Worm (Caenorhabditis elegans) whole organism, L3 larva: ENCODE data around the gene E02C12.6.

Source experiments
- R02D3.7 ChIP-seq: fragments of 150-350 bp; optimal IDR thresholded peaks from 2 replicates; lab custom pipeline; 2014; ENCODE audit warnings: missing biosample characterization, missing genetic modification characterization
- ama-1 ChIP-seq: fragments of 150-350 bp; optimal IDR thresholded peaks from 2 replicates; lab custom pipeline; 2018
- ceh-16 ChIP-seq: sonication (generic microtip); optimal IDR thresholded peaks from 2 replicates; lab custom pipeline; 2017; ENCODE audit warnings: missing biosample characterization, missing genetic modification characterization
- ceh-82 ChIP-seq: fragments of 150-350 bp; optimal IDR thresholded peaks from 2 replicates; lab custom pipeline; 2014; ENCODE audit warnings: missing biosample characterization, missing genetic modification characterization
- ceh-9 ChIP-seq: sonication (generic microtip); optimal IDR thresholded peaks from 2 replicates; lab custom pipeline; 2018; ENCODE audit warnings: missing biosample characterization, missing genetic modification characterization
- elt-2 ChIP-seq: sonication (generic microtip); optimal IDR thresholded peaks from 2 replicates; lab custom pipeline; 2016; ENCODE audit warnings: missing genetic modification reagents, mild to moderate bottlenecking, missing genetic modification characterization, missing compliant biosample characterization
- eor-1 ChIP-seq, 2 experiments: fragments of 150-350 bp; optimal IDR thresholded peaks; 2 replicates each; lab custom pipeline; 2014 to 2018; ENCODE audit warnings: missing biosample characterization in 2 of 2, missing genetic modification characterization in 2 of 2
- fkh-10 ChIP-seq: sonication (generic microtip); optimal IDR thresholded peaks from 2 replicates; lab custom pipeline; 2017; ENCODE audit warnings: missing biosample characterization, missing genetic modification reagents, missing genetic modification characterization
- lin-15B ChIP-seq: fragments of 150-350 bp; optimal IDR thresholded peaks from 2 replicates; lab custom pipeline; 2014; ENCODE audit warnings: missing biosample characterization, missing genetic modification characterization
- lin-39 ChIP-seq: fragments of 150-350 bp; optimal IDR thresholded peaks from 2 replicates; lab custom pipeline; 2018; ENCODE audit warnings: missing biosample characterization, missing genetic modification reagents, missing genetic modification characterization
- lsy-12 ChIP-seq: sonication (generic microtip); optimal IDR thresholded peaks from 2 replicates; lab custom pipeline; 2016; ENCODE audit warnings: mild to moderate bottlenecking, missing genetic modification characterization, missing compliant biosample characterization
- mdl-1 ChIP-seq: fragments of 150-350 bp; optimal IDR thresholded peaks from 2 replicates; lab custom pipeline; 2014; ENCODE audit warnings: missing biosample characterization, missing genetic modification characterization
- mml-1 ChIP-seq: fragments of 150-350 bp; sonication (generic microtip); optimal IDR thresholded peaks from 3 replicates; lab custom pipeline; 2014; ENCODE audit warnings: missing biosample characterization, missing genetic modification characterization
- nfya-1 ChIP-seq: sonication (generic microtip); optimal IDR thresholded peaks from 2 replicates; lab custom pipeline; 2017; ENCODE audit warnings: missing genetic modification characterization, mild to moderate bottlenecking, missing compliant biosample characterization, antibody characterized with exemption, moderate library complexity; ENCODE audit not compliant: insufficient read depth
- nhr-12 ChIP-seq: fragments of 150-350 bp; optimal IDR thresholded peaks from 2 replicates; lab custom pipeline; 2014; ENCODE audit warnings: missing biosample characterization, missing genetic modification characterization
- nhr-23 ChIP-seq: fragments of 150-350 bp; optimal IDR thresholded peaks from 2 replicates; lab custom pipeline; 2014; ENCODE audit warnings: missing biosample characterization, missing genetic modification reagents, missing genetic modification characterization
- nhr-25 ChIP-seq: sonication (generic microtip); optimal IDR thresholded peaks from 2 replicates; lab custom pipeline; 2017; ENCODE audit warnings: missing biosample characterization, missing genetic modification characterization
- nhr-28 ChIP-seq: fragments of 150-350 bp; optimal IDR thresholded peaks from 2 replicates; lab custom pipeline; 2014; ENCODE audit warnings: missing biosample characterization, missing genetic modification characterization
- nhr-43 ChIP-seq: sonication (generic microtip); optimal IDR thresholded peaks from 2 replicates; lab custom pipeline; 2016; ENCODE audit warnings: mild to moderate bottlenecking, missing genetic modification characterization, missing compliant biosample characterization; ENCODE audit not compliant: poor library complexity, severe bottlenecking
- pha-4 ChIP-seq: fragments of 150-350 bp; optimal IDR thresholded peaks from 2 replicates; lab custom pipeline; 2014; ENCODE audit warnings: missing biosample characterization, missing genetic modification reagents, missing genetic modification characterization
- pqm-1 ChIP-seq: fragments of 150-350 bp; optimal IDR thresholded peaks from 2 replicates; lab custom pipeline; 2017; ENCODE audit warnings: missing biosample characterization, missing genetic modification characterization, inconsistent platforms
- sea-2 ChIP-seq: fragments of 150-350 bp; sonication (generic microtip); optimal IDR thresholded peaks from 4 replicates; lab custom pipeline; 2014; ENCODE audit warnings: missing biosample characterization, missing genetic modification reagents, missing genetic modification characterization
- skn-1 ChIP-seq: fragments of 150-350 bp; optimal IDR thresholded peaks from 2 replicates; lab custom pipeline; 2014; ENCODE audit warnings: missing biosample characterization, missing genetic modification characterization
- tbx-2 ChIP-seq: sonication (generic microtip); optimal IDR thresholded peaks from 2 replicates; lab custom pipeline; 2016; ENCODE audit warnings: mild to moderate bottlenecking, missing genetic modification characterization, missing compliant biosample characterization
- zag-1 ChIP-seq: fragments of 150-350 bp; optimal IDR thresholded peaks from 2 replicates; lab custom pipeline; 2014; ENCODE audit warnings: missing biosample characterization, missing genetic modification characterization

Gene E02C12.6

ce11 chrV:9336462-9336861, 34.4 kb downstream of the E02C12.6 start, which contains the start of gene coq-6:
coq-6 (plus strand) TSS chrV:9336762.
- TF ChIP-seq nfya-1 (tag; lab: Kevin White, UChicago) (no peak), R02D3.7 (tag; lab: Kevin White, UChicago) (no peak), nhr-28 (no peak), skn-1 (no peak), pha-4 (tag; lab: Kevin White, UChicago) (no peak)

- peak; percentile 25 for TF ChIP-seq pha-4 (tag; lab: Kevin White, UChicago)
- no peak for TF ChIP-seq eor-1 (tag; optimal IDR thresholded peaks at IDR 0.05; lab: Kevin White, UChicago)
Observed at ce11 chrV:9334216-9334615, 36.7 kb downstream of the E02C12.6 start, which contains the start of gene ucp-4. ucp-4 (plus strand) TSS chrV:9334298.

ce11 chrV:9333316-9334048, 37.4 kb downstream of the E02C12.6 start, which contains the start of gene acl-14:
acl-14 (minus strand) TSS chrV:9333631.
- TF ChIP-seq nhr-43 (peak; percentile 26), elt-2 (tag; lab: Kevin White, UChicago) (peak; percentile 20), lin-15B (no peak)
- TF ChIP-seq, all 47 proteins: peak for 2

- peak; percentile 70 for TF ChIP-seq pha-4 (tag; lab: Kevin White, UChicago)
- TF ChIP-seq lin-39 (tag; lab: Kevin White, UChicago), result no peak
- TF ChIP-seq nfya-1 (tag; lab: Kevin White, UChicago), result peak; percentile 3
Observed at ce11 chrV:9332611-9333315, 38.1 kb downstream of the E02C12.6 start.

ce11 chrV:9329245-9329979, 41.5 kb downstream of the E02C12.6 start:
- no peak for TF ChIP-seq ceh-9 (tag; lab: Kevin White, UChicago)
- TF ChIP-seq pha-4 (tag; lab: Kevin White, UChicago), result peak; percentile 20
- TF ChIP-seq elt-2 (tag; lab: Kevin White, UChicago), result peak; percentile 17

- TF ChIP-seq eor-1 (tag; optimal IDR thresholded peaks at IDR 0.05; lab: Kevin White, UChicago) (no peak), elt-2 (tag; lab: Kevin White, UChicago) (peak; percentile 19)
Observed at ce11 chrV:9328670-9329069, 42.2 kb downstream of the E02C12.6 start, which contains the start of gene K07B1.4. K07B1.4 (plus strand) TSS chrV:9328970.

ce11 chrV:9327691-9328090, 43.2 kb downstream of the E02C12.6 start:
- TF ChIP-seq lsy-12 (tag; lab: Kevin White, UChicago) (no peak), nhr-25 (tag; lab: Kevin White, UChicago) (peak; percentile 49), nhr-23 (tag; lab: Kevin White, UChicago) (peak; percentile 87), nhr-43 (peak; percentile 53), mml-1 (tag; lab: Kevin White, UChicago) (no peak), ceh-82 (tag; lab: Kevin White, UChicago) (no peak), elt-2 (tag; lab: Kevin White, UChicago) (peak; percentile 72), tbx-2 (tag; lab: Kevin White, UChicago) (no peak), ceh-9 (tag; lab: Kevin White, UChicago) (no peak)

ce11 chrV:9326903-9327302, 44.0 kb downstream of the E02C12.6 start:
- TF ChIP-seq sea-2 (GFP tag; lab: Kevin White, UChicago) (no peak), mdl-1 (tag; lab: Kevin White, UChicago) (no peak), pqm-1 (tag; lab: Kevin White, UChicago) (no peak), nhr-12 (tag; lab: Kevin White, UChicago) (no peak), nhr-25 (tag; lab: Kevin White, UChicago) (no peak), ama-1 (no peak), ceh-16 (no peak), zag-1 (tag; lab: Kevin White, UChicago) (no peak), fkh-10 (GFP tag; lab: Kevin White, UChicago) (no peak)
- TF ChIP-seq, all 47 proteins: peak for 0
